Fruit fly (Drosophila melanogaster) whole organism, prepupa: ENCODE data around the gene Dtg.

Experiments used
- Blimp-1 ChIP-seq: fragments of 200-800 bp; sonication (Bioruptor generic); optimal IDR thresholded peaks from 3 replicates; lab custom pipeline; 2017; ENCODE audit warnings: missing biosample characterization, missing genetic modification characterization, mild to moderate bottlenecking, moderate library complexity, missing genetic modification reagents
- CG10631 ChIP-seq: fragments of 200-800 bp; sonication (Bioruptor generic); optimal IDR thresholded peaks from 2 replicates; lab custom pipeline; 2016; ENCODE audit warnings: missing biosample characterization, missing genetic modification characterization
- CG10669 ChIP-seq: fragments of 200-800 bp; sonication (Bioruptor generic); optimal IDR thresholded peaks from 3 replicates; lab custom pipeline; 2018; ENCODE audit warnings: missing biosample characterization, mild to moderate bottlenecking, missing genetic modification characterization, moderate library complexity
- CG11294 ChIP-seq: fragments of 200-800 bp; sonication (Bioruptor generic); IDR thresholded peaks from 2 replicates; pipeline ENCODE4 v1.3.6; 2022; ENCODE audit warnings: missing biosample characterization, missing genetic modification characterization
- CG11762 ChIP-seq: fragments of 200-800 bp; sonication (Bioruptor generic); optimal IDR thresholded peaks from 3 replicates; lab custom pipeline; 2016; ENCODE audit warnings: missing biosample characterization, missing genetic modification characterization; ENCODE audit not compliant: insufficient read depth
- CG11902 ChIP-seq: fragments of 200-800 bp; sonication (Bioruptor generic); optimal IDR thresholded peaks from 3 replicates; lab custom pipeline; 2016; ENCODE audit warnings: missing biosample characterization, missing genetic modification characterization
- CG15336 ChIP-seq: fragments of 200-800 bp; sonication (Bioruptor generic); IDR thresholded peaks from 2 replicates; pipeline ENCODE4 v1.3.6; 2022; ENCODE audit warnings: missing biosample characterization, missing genetic modification characterization
- CG1621 ChIP-seq: fragments of 200-800 bp; sonication (Bioruptor generic); optimal IDR thresholded peaks from 3 replicates; lab custom pipeline; 2018; ENCODE audit warnings: missing biosample characterization, mild to moderate bottlenecking, missing genetic modification characterization
- CG16779 ChIP-seq: fragments of 200-800 bp; sonication (Bioruptor generic); optimal IDR thresholded peaks from 3 replicates; lab custom pipeline; 2017; ENCODE audit warnings: missing biosample characterization, mild to moderate bottlenecking, missing genetic modification characterization
- CG3032 ChIP-seq: fragments of 200-800 bp; optimal IDR thresholded peaks from 2 replicates; lab custom pipeline; 2019; ENCODE audit warnings: missing biosample characterization, mild to moderate bottlenecking, missing genetic modification characterization, moderate library complexity
- CG31627 ChIP-seq: fragments of 200-800 bp; sonication (Bioruptor generic); optimal IDR thresholded peaks from 3 replicates; lab custom pipeline; 2016; ENCODE audit warnings: missing biosample characterization, missing genetic modification characterization
- CG32006 ChIP-seq: fragments of 200-800 bp; sonication (Bioruptor generic); optimal IDR thresholded peaks from 3 replicates; lab custom pipeline; 2017; ENCODE audit warnings: missing biosample characterization, mild to moderate bottlenecking, missing genetic modification characterization
- CG34406 ChIP-seq: fragments of 200-800 bp; sonication (Bioruptor generic); optimal IDR thresholded peaks from 3 replicates; lab custom pipeline; 2016; ENCODE audit warnings: missing biosample characterization, missing genetic modification characterization
- CG3919 ChIP-seq: fragments of 200-800 bp; sonication (Bioruptor generic); optimal IDR thresholded peaks from 3 replicates; lab custom pipeline; 2016; ENCODE audit warnings: missing biosample characterization, missing genetic modification characterization
- CG6163 ChIP-seq: fragments of 200-800 bp; sonication (Bioruptor generic); IDR thresholded peaks from 3 replicates; pipeline ENCODE4 v1.3.6; 2022; ENCODE audit warnings: missing biosample characterization, missing genetic modification characterization
- CG6276 ChIP-seq: fragments of 200-800 bp; sonication (Bioruptor generic); optimal IDR thresholded peaks from 2 replicates; lab custom pipeline; 2017; ENCODE audit warnings: missing biosample characterization, mild to moderate bottlenecking, missing genetic modification characterization
- CG6792 ChIP-seq: fragments of 200-800 bp; sonication (Bioruptor generic); optimal IDR thresholded peaks from 3 replicates; lab custom pipeline; 2016; ENCODE audit warnings: missing biosample characterization, missing genetic modification characterization
- CG6808 ChIP-seq: fragments of 200-800 bp; sonication (Bioruptor generic); optimal IDR thresholded peaks from 3 replicates; lab custom pipeline; 2017; ENCODE audit warnings: missing biosample characterization, missing genetic modification characterization, mild to moderate bottlenecking, moderate library complexity, missing genetic modification reagents
- CG6854 ChIP-seq: fragments of 200-800 bp; sonication (Bioruptor generic); optimal IDR thresholded peaks from 2 replicates; lab custom pipeline; 2017; ENCODE audit warnings: missing biosample characterization, mild to moderate bottlenecking, missing genetic modification characterization
- CG8119 ChIP-seq: fragments of 200-800 bp; sonication (Bioruptor generic); IDR thresholded peaks from 3 replicates; pipeline ENCODE4 v1.3.6; 2022; ENCODE audit warnings: missing biosample characterization, missing genetic modification characterization
- CG8319 ChIP-seq: fragments of 200-800 bp; sonication (Bioruptor generic); optimal IDR thresholded peaks from 3 replicates; lab custom pipeline; 2016; ENCODE audit warnings: missing biosample characterization, missing genetic modification characterization
- CG8632 ChIP-seq: fragments of 200-800 bp; sonication (Bioruptor generic); optimal IDR thresholded peaks from 3 replicates; lab custom pipeline; 2016; ENCODE audit warnings: missing biosample characterization, missing genetic modification characterization
- CG9139 ChIP-seq: fragments of 200-800 bp; sonication (Bioruptor generic); optimal IDR thresholded peaks from 3 replicates; lab custom pipeline; 2017; ENCODE audit warnings: missing biosample characterization, mild to moderate bottlenecking, missing genetic modification characterization
- Eip75B ChIP-seq: fragments of 200-800 bp; sonication (Bioruptor generic); optimal IDR thresholded peaks from 3 replicates; lab custom pipeline; 2016; ENCODE audit warnings: missing biosample characterization, missing genetic modification characterization
- Eip78C ChIP-seq: fragments of 200-800 bp; sonication (Bioruptor generic); peaks from one replicate; lab custom pipeline; 2016; ENCODE audit warnings: missing biosample characterization, missing genetic modification characterization
- Eip93F ChIP-seq: fragments of 200-800 bp; sonication (Bioruptor generic); optimal IDR thresholded peaks from 2 replicates; lab custom pipeline; 2016; ENCODE audit warnings: missing biosample characterization, mild to moderate bottlenecking, missing genetic modification characterization
- Ets96B ChIP-seq: fragments of 200-800 bp; optimal IDR thresholded peaks from 2 replicates; lab custom pipeline; 2019; ENCODE audit warnings: missing biosample characterization, mild to moderate bottlenecking, missing genetic modification characterization, moderate library complexity
- Hr4 ChIP-seq: fragments of 200-800 bp; sonication (Bioruptor generic); optimal IDR thresholded peaks from 3 replicates; lab custom pipeline; 2016; ENCODE audit warnings: missing biosample characterization, missing genetic modification characterization
- Lpt ChIP-seq: fragments of 200-800 bp; sonication (Bioruptor generic); optimal IDR thresholded peaks from 3 replicates; lab custom pipeline; 2016; ENCODE audit warnings: missing biosample characterization, missing genetic modification characterization
- Sox102F ChIP-seq: fragments of 200-800 bp; sonication (Bioruptor generic); optimal IDR thresholded peaks from 2 replicates; lab custom pipeline; 2016; ENCODE audit warnings: missing biosample characterization, mild to moderate bottlenecking, missing genetic modification characterization
- Sox14 ChIP-seq: fragments of 200-800 bp; sonication (Bioruptor generic); optimal IDR thresholded peaks from 3 replicates; lab custom pipeline; 2016; ENCODE audit warnings: missing biosample characterization, missing genetic modification characterization
- Sox15 ChIP-seq: fragments of 200-800 bp; sonication (Bioruptor generic); optimal IDR thresholded peaks from 3 replicates; lab custom pipeline; 2016; ENCODE audit warnings: missing biosample characterization, missing genetic modification characterization
- achi ChIP-seq: fragments of 200-800 bp; sonication (Bioruptor generic); optimal IDR thresholded peaks from 3 replicates; lab custom pipeline; 2016; ENCODE audit warnings: missing biosample characterization, missing genetic modification characterization
- acj6 ChIP-seq: fragments of 200-800 bp; sonication (Bioruptor generic); optimal IDR thresholded peaks from 3 replicates; lab custom pipeline; 2016; ENCODE audit warnings: missing biosample characterization, missing genetic modification characterization
- dac ChIP-seq: fragments of 200-800 bp; sonication (Bioruptor generic); optimal IDR thresholded peaks from 2 replicates; lab custom pipeline; 2017; ENCODE audit warnings: missing biosample characterization, mild to moderate bottlenecking, missing genetic modification characterization
- dsx ChIP-seq: fragments of 200-800 bp; optimal IDR thresholded peaks from 3 replicates; lab custom pipeline; 2019; ENCODE audit warnings: missing biosample characterization, mild to moderate bottlenecking, missing genetic modification characterization, moderate library complexity; ENCODE audit not compliant: poor library complexity, severe bottlenecking
- esn ChIP-seq: fragments of 200-800 bp; sonication (Bioruptor generic); optimal IDR thresholded peaks from 2 replicates; lab custom pipeline; 2016; ENCODE audit warnings: missing biosample characterization, mild to moderate bottlenecking, missing genetic modification characterization, moderate library complexity
- fd85E ChIP-seq: fragments of 200-800 bp; sonication (Bioruptor generic); optimal IDR thresholded peaks from 3 replicates; lab custom pipeline; 2016; ENCODE audit warnings: missing biosample characterization, missing genetic modification characterization
- fkh ChIP-seq: fragments of 200-800 bp; sonication (Bioruptor generic); optimal IDR thresholded peaks from 3 replicates; lab custom pipeline; 2017; ENCODE audit warnings: missing biosample characterization, mild to moderate bottlenecking, missing genetic modification characterization, moderate library complexity
- lz ChIP-seq: fragments of 200-800 bp; sonication (Bioruptor generic); optimal IDR thresholded peaks from 3 replicates; lab custom pipeline; 2016; ENCODE audit warnings: missing biosample characterization, missing genetic modification characterization
- net ChIP-seq: fragments of 200-800 bp; sonication (Bioruptor generic); optimal IDR thresholded peaks from 3 replicates; lab custom pipeline; 2016; ENCODE audit warnings: missing biosample characterization, missing genetic modification characterization
- pdm3 ChIP-seq: fragments of 200-800 bp; sonication (Bioruptor generic); optimal IDR thresholded peaks from 3 replicates; lab custom pipeline; 2016; ENCODE audit warnings: missing biosample characterization, missing genetic modification characterization
- salr ChIP-seq, 2 experiments: fragments of 200-800 bp; sonication (Bioruptor generic); optimal IDR thresholded peaks; 3 replicates each; lab custom pipeline; 2016 to 2018; ENCODE audit warnings: missing biosample characterization in 2 of 2, missing genetic modification characterization in 2 of 2, mild to moderate bottlenecking in 1 of 2
- ss ChIP-seq, 2 experiments: fragments of 200-800 bp; sonication (Bioruptor generic); optimal IDR thresholded peaks; 2 replicates in 1 of 2; 3 replicates in 1 of 2; lab custom pipeline; 2017 to 2018; ENCODE audit warnings: mild to moderate bottlenecking in 2 of 2, missing biosample characterization in 2 of 2, missing genetic modification characterization in 2 of 2, moderate library complexity in 1 of 2
- svp ChIP-seq: fragments of 200-800 bp; sonication (Bioruptor generic); peaks from one replicate; lab custom pipeline; 2016; ENCODE audit warnings: missing biosample characterization, missing genetic modification characterization
- vri ChIP-seq: fragments of 200-800 bp; sonication (Bioruptor generic); optimal IDR thresholded peaks from 3 replicates; lab custom pipeline; 2016; ENCODE audit warnings: missing biosample characterization, mild to moderate bottlenecking, missing genetic modification characterization

Dtg gene

DNA sequence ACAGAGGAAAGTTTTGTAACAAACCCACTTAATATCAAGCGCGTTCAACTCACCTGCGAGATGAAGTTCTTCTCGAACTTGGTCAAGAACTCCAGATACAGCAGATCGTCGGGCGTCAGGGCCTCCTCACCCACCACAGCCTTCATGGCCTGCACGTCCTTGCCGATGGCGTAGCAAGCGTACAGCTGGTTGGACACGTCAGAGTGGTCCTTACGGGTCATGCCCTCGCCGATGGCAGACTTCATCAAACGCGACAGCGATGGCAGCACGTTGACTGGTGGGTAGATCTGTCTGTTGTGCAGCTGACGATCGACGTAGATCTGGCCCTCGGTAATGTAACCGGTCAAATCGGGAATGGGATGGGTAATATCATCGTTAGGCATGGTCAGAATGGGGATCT, 22.9 kb upstream of the Dtg start:
- no peak for TF ChIP-seq CG8119
- TF ChIP-seq Sox15, result no peak
- no peak for TF ChIP-seq Sox14 (GFP tag; lab: Kevin White, UChicago)
- TF ChIP-seq CG6854 (GFP tag; lab: Kevin White, UChicago), result no peak
- no peak for TF ChIP-seq CG3919 (GFP tag; lab: Kevin White, UChicago)
- TF ChIP-seq fkh (GFP tag; lab: Kevin White, UChicago), result no peak
- no peak for TF ChIP-seq CG8632 (GFP tag; lab: Kevin White, UChicago)
- no peak for TF ChIP-seq CG1621 (tag; lab: Kevin White, UChicago)
- no peak for TF ChIP-seq CG31627 (GFP tag; lab: Kevin White, UChicago)
- no peak for TF ChIP-seq CG6163 (GFP tag; lab: Robert Waterston, UW)
- TF ChIP-seq acj6 (GFP tag; lab: Kevin White, UChicago), result no peak

DNA sequence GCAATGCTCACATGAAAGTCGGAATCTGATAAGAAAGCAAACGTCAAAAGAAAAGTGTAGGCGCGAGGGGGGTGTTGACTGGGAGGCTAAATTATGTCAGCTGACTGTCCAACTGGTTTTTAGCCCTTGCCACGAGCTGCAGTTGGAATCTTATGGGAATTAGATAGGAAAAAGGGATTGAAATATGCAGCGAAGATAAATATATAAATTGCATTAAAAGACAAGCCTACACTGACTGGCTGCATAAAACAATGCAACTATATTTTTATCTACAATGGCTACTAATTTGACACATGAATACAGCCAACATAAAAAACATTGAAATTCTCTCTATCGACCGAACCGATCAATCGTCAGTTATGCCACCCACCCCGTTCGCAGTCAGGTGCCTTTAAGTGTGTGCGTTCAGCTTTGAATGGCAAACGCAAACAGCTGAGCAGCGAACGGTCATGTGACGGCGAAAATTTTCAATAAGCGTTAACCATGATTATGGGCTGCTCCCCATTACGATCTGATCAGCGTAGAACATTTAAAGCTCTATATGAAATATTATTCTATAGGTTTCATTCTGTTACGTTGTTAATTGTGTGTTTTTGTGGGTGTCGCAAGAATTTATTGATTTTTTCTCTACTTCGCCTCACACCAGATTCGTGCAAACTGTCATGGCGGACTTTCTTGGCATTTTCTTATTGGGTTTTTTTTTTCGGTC, 21.0 kb upstream of the Dtg start:
- TF ChIP-seq achi (GFP tag; lab: Kevin White, UChicago) (peak; percentile 3), Eip78C (GFP tag; lab: Kevin White, UChicago) (peak; percentile 64), vri (peak; percentile 87), fkh (GFP tag; lab: Kevin White, UChicago) (peak; percentile 82), CG8319 (no peak)

DNA sequence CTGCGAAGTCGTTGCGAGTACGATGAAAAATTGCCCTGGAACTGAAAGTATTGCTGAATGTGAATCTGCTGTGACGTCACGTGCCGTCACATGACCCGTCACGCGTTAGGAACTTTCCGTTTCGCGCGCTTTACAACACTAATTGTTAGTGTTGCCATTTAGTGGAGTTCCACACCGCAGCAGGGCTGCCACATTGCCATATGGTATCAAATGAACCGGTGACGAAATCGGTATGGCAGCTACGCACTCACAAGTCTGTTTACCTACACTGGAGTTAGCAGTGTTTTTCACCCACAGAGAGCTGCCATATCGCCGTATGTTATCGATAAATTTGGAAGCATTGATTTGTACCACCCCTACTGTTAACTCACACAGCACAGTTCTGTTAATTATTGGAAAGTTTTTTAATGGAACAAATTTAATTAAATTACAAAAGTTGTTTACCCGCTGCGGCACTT, 20.1 kb upstream of the Dtg start, which contains the start of the genes Vha55 and Snx3:
Vha55 (minus strand) TSS at position 139 of the 458 bp plus-strand sequence.
Snx3 (plus strand) TSS at position 341 of the 458 bp plus-strand sequence.
- TF ChIP-seq CG9139 (GFP tag; lab: Kevin White, UChicago) (no peak), dsx (GFP tag; lab: Kevin White, UChicago) (no peak), CG11762 (GFP tag; lab: Kevin White, UChicago) (no peak), CG34406 (GFP tag; lab: Kevin White, UChicago) (no peak), salr (GFP tag; optimal IDR thresholded peaks at IDR 0.05; lab: Kevin White, UChicago) (no peak), ss (GFP tag; optimal IDR thresholded peaks at IDR 0.05; lab: Kevin White, UChicago) (no peak), Eip93F (no peak), CG8319 (no peak), CG6276 (no peak), Sox102F (no peak), CG10669 (GFP tag; lab: Kevin White, UChicago) (no peak), CG6808 (GFP tag; lab: Kevin White, UChicago) (no peak), Blimp-1 (GFP tag; lab: Kevin White, UChicago) (no peak), CG32006 (GFP tag; lab: Kevin White, UChicago) (no peak), CG11902 (GFP tag; lab: Kevin White, UChicago) (peak; percentile 4), Ets96B (no peak), CG1621 (tag; lab: Kevin White, UChicago) (no peak), svp (peak; percentile 83), Hr4 (GFP tag; lab: Kevin White, UChicago) (no peak), CG8119 (no peak), pdm3 (no peak), CG31627 (GFP tag; lab: Kevin White, UChicago) (peak; percentile 61), esn (peak; percentile 6), CG16779 (peak; percentile 19), dac (GFP tag; lab: Kevin White, UChicago) (no peak), net (GFP tag; lab: Kevin White, UChicago) (no peak), fd85E (GFP tag; lab: Kevin White, UChicago) (no peak), vri (peak; percentile 76), CG11294 (GFP tag; lab: Robert Waterston, UW) (no peak), Eip75B (GFP tag; lab: Kevin White, UChicago) (peak; percentile 16), CG3919 (GFP tag; lab: Kevin White, UChicago) (peak; percentile 51), Lpt (peak; percentile 4), CG10631 (GFP tag; lab: Kevin White, UChicago) (peak; percentile 42), CG6792 (no peak), lz (GFP tag; lab: Kevin White, UChicago) (peak; percentile 49), CG15336 (no peak), Eip78C (GFP tag; lab: Kevin White, UChicago) (peak; percentile 27), CG3032 (tag; lab: Kevin White, UChicago) (peak; percentile 51)
